Worm (Caenorhabditis elegans) whole organism, midembryonic: ENCODE measurements around the gene pab-2.

ENCODE experiments used
- flt-1 ChIP-seq: fragments of 200-800 bp; sonication (Bioruptor generic); IDR thresholded peaks from 2 replicates; pipeline ENCODE4 v1.3.6; 2022; ENCODE audit warnings: missing genetic modification characterization, missing compliant biosample characterization
- ref-1 ChIP-seq: fragments of 200-800 bp; sonication (Bioruptor generic); conservative IDR thresholded peaks from 2 replicates; pipeline ENCODE4 v1.3.6; 2022; ENCODE audit warnings: missing genetic modification reagents, missing genetic modification characterization, missing compliant biosample characterization
- tab-1 ChIP-seq: fragments of 200-800 bp; sonication (Bioruptor generic); IDR thresholded peaks from 2 replicates; pipeline ENCODE4 v1.3.6; 2022; ENCODE audit warnings: missing genetic modification characterization, missing compliant biosample characterization
- ztf-23 ChIP-seq: fragments of 200-800 bp; sonication (Bioruptor generic); IDR thresholded peaks from 2 replicates; pipeline ENCODE4 v1.3.6; 2022; ENCODE audit warnings: missing genetic modification reagents, missing genetic modification characterization, missing compliant biosample characterization

DNA sequence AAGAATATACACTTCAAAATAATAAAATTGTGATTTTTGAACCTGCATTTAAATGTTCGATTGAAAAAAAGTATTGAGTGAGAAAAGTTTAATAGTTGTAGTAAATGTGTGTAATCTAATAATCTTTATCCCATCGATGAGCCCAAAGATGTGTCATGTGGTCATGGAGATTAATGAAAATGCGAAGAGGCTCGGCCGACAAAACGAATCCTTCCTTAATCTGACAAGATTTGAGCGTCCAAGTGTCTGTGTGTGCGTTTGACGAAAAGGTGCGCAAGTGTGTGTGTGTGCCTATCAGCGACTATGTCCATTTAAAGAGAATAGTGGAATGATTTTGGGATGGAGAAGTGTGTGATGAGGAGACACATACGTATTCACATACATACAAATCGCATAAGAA, 46.8 kb upstream of the pab-2 start:
- TF ChIP-seq flt-1 (GFP tag; lab: Robert Waterston, UW) = no peak
- TF ChIP-seq ztf-23 (GFP tag; lab: Robert Waterston, UW) = no peak
- TF ChIP-seq ref-1 (GFP tag; lab: Robert Waterston, UW) = no peak
- no peak for TF ChIP-seq tab-1
